Fruit fly (Drosophila melanogaster) whole organism, embryonic: ENCODE data around the gene mst.

Source experiments
- Aef1 ChIP-seq: fragments of 200-800 bp; sonication (Bioruptor generic); IDR thresholded peaks from 3 replicates; pipeline ENCODE4 v1.3.6; 2022; ENCODE audit warnings: missing biosample characterization, missing genetic modification characterization
- Asciz ChIP-seq: fragments of 200-800 bp; sonication (Bioruptor generic); optimal IDR thresholded peaks from 2 replicates; lab custom pipeline; 2017; ENCODE audit warnings: missing biosample characterization, mild to moderate bottlenecking, missing genetic modification characterization, missing genetic modification reagents
- Atf6 ChIP-seq: fragments of 200-800 bp; sonication (Bioruptor generic); IDR thresholded peaks from 2 replicates; pipeline ENCODE4 v1.3.6; 2022; ENCODE audit warnings: missing biosample characterization, missing genetic modification characterization
- CG11504 ChIP-seq: fragments of 200-800 bp; sonication (Bioruptor generic); optimal IDR thresholded peaks from 3 replicates; lab custom pipeline; 2019; ENCODE audit warnings: missing biosample characterization, mild to moderate bottlenecking, missing genetic modification characterization, moderate library complexity
- CG1233 ChIP-seq: fragments of 200-800 bp; sonication (Bioruptor generic); optimal IDR thresholded peaks from 4 replicates; lab custom pipeline; 2018; ENCODE audit warnings: missing biosample characterization, mild to moderate bottlenecking, missing genetic modification characterization
- CG12942 ChIP-seq: fragments of 200-800 bp; sonication (Bioruptor generic); optimal IDR thresholded peaks from 3 replicates; lab custom pipeline; 2016; ENCODE audit warnings: missing biosample characterization, missing genetic modification characterization
- CG13624 ChIP-seq: fragments of 200-800 bp; sonication (Bioruptor generic); optimal IDR thresholded peaks from 2 replicates; lab custom pipeline; 2016; ENCODE audit warnings: missing biosample characterization, missing genetic modification characterization
- CG14710 ChIP-seq: fragments of 200-800 bp; sonication (Bioruptor generic); optimal IDR thresholded peaks from 3 replicates; lab custom pipeline; 2019; ENCODE audit warnings: missing biosample characterization, mild to moderate bottlenecking, missing genetic modification characterization, moderate library complexity
- CG15269 ChIP-seq: fragments of 200-800 bp; sonication (Bioruptor generic); optimal IDR thresholded peaks from 2 replicates; lab custom pipeline; 2018; ENCODE audit warnings: missing biosample characterization, mild to moderate bottlenecking, missing genetic modification characterization, moderate library complexity
- CG1529 ChIP-seq: fragments of 200-800 bp; sonication (Bioruptor generic); optimal IDR thresholded peaks from 3 replicates; lab custom pipeline; 2018; ENCODE audit warnings: missing biosample characterization, missing genetic modification characterization
- CG17385 ChIP-seq: fragments of 200-800 bp; sonication (Bioruptor generic); optimal IDR thresholded peaks from 3 replicates; lab custom pipeline; 2018; ENCODE audit warnings: missing biosample characterization, mild to moderate bottlenecking, missing genetic modification characterization
- CG2678 ChIP-seq: fragments of 200-800 bp; sonication (Bioruptor generic); optimal IDR thresholded peaks from 3 replicates; lab custom pipeline; 2019; ENCODE audit warnings: missing biosample characterization, mild to moderate bottlenecking, missing genetic modification characterization, moderate library complexity
- CG31441 ChIP-seq: fragments of 200-800 bp; sonication (Bioruptor generic); IDR thresholded peaks from 2 replicates; pipeline ENCODE4 v1.3.6; 2022; ENCODE audit warnings: missing biosample characterization, missing genetic modification characterization
- CG3726 ChIP-seq: fragments of 200-800 bp; sonication (Bioruptor generic); IDR thresholded peaks from 3 replicates; pipeline ENCODE4, ENCODE4 v1.3.6; 2022; ENCODE audit warnings: missing biosample characterization, missing genetic modification characterization
- CG6689 ChIP-seq: fragments of 200-800 bp; sonication (Bioruptor generic); IDR thresholded peaks from 2 replicates; pipeline ENCODE4 v1.3.6; 2022; ENCODE audit warnings: missing biosample characterization, missing genetic modification characterization
- CG6791 ChIP-seq: fragments of 200-800 bp; sonication (Bioruptor generic); IDR thresholded peaks from 3 replicates; pipeline ENCODE4 v1.3.6; 2022; ENCODE audit warnings: missing biosample characterization, missing genetic modification characterization; ENCODE audit not compliant: partially characterized antibody
- CG7372 ChIP-seq: fragments of 200-800 bp; sonication (Bioruptor generic); IDR thresholded peaks from 2 replicates; pipeline ENCODE4 v1.3.6; 2022; ENCODE audit warnings: missing biosample characterization, missing genetic modification characterization
- CG9817 ChIP-seq: fragments of 200-800 bp; sonication (Bioruptor generic); optimal IDR thresholded peaks from 2 replicates; lab custom pipeline; 2018; ENCODE audit warnings: missing biosample characterization, mild to moderate bottlenecking, missing genetic modification characterization, moderate library complexity
- Chrac-16 ChIP-seq: fragments of 200-800 bp; sonication (Bioruptor generic); optimal IDR thresholded peaks from 3 replicates; lab custom pipeline; 2016; ENCODE audit warnings: missing biosample characterization, missing genetic modification characterization
- D19A ChIP-seq: fragments of 200-800 bp; optimal IDR thresholded peaks from 3 replicates; lab custom pipeline; 2019; ENCODE audit warnings: missing biosample characterization, mild to moderate bottlenecking, missing genetic modification characterization, moderate library complexity
- Dll ChIP-seq: fragments of 200-800 bp; sonication (Bioruptor generic); IDR thresholded peaks from 4 replicates; pipeline ENCODE4 v1.3.6; 2022; ENCODE audit warnings: missing biosample characterization, missing genetic modification characterization; ENCODE audit not compliant: partially characterized antibody
- Elba2 ChIP-seq: fragments of 200-800 bp; sonication (Bioruptor generic); optimal IDR thresholded peaks from 3 replicates; lab custom pipeline; 2016; ENCODE audit warnings: missing biosample characterization, missing genetic modification characterization
- Fer3 ChIP-seq: fragments of 200-800 bp; sonication (Bioruptor generic); optimal IDR thresholded peaks from 2 replicates; lab custom pipeline; 2018; ENCODE audit warnings: missing biosample characterization, mild to moderate bottlenecking, missing genetic modification characterization, moderate library complexity
- Gug ChIP-seq: fragments of 200-800 bp; sonication (Bioruptor generic); IDR thresholded peaks from 4 replicates; pipeline ENCODE4 v1.3.6; 2022; ENCODE audit warnings: missing biosample characterization, missing genetic modification characterization
- Max ChIP-seq: fragments of 200-800 bp; sonication (Bioruptor generic); optimal IDR thresholded peaks from 2 replicates; lab custom pipeline; 2016; ENCODE audit warnings: missing biosample characterization, mild to moderate bottlenecking, missing genetic modification characterization
- Oaz ChIP-seq: fragments of 200-800 bp; sonication (Bioruptor generic); IDR thresholded peaks from 2 replicates; pipeline ENCODE4 v1.3.6; 2022; ENCODE audit warnings: missing biosample characterization, missing genetic modification characterization
- PHDP ChIP-seq: fragments of 200-800 bp; sonication (Bioruptor generic); optimal IDR thresholded peaks from 3 replicates; lab custom pipeline; 2018; ENCODE audit warnings: missing biosample characterization, mild to moderate bottlenecking, missing genetic modification characterization, moderate library complexity
- Tbp ChIP-seq: fragments of >200 bp; optimal IDR thresholded peaks from 2 replicates; lab custom pipeline; 2018; ENCODE audit warnings: missing biosample characterization, missing genetic modification characterization
- Trl ChIP-seq, 3 experiments: fragments of >200 bp in 2 of 3; fragments of 200-800 bp in 1 of 3; sonication (Bioruptor generic) in 1 of 3; optimal IDR thresholded peaks; 2 replicates in 1 of 3; 3 replicates in 2 of 3; lab custom pipeline; 2016 to 2017; ENCODE audit warnings: missing biosample characterization in 1 of 3, missing genetic modification characterization in 1 of 3
- ac ChIP-seq: fragments of 200-800 bp; sonication (Bioruptor generic); optimal IDR thresholded peaks from 3 replicates; lab custom pipeline; 2017; ENCODE audit warnings: missing biosample characterization, mild to moderate bottlenecking, missing genetic modification characterization
- aop ChIP-seq: fragments of 200-800 bp; sonication (Bioruptor generic); IDR thresholded peaks from 2 replicates; pipeline ENCODE4 v1.3.6; 2022; ENCODE audit warnings: missing biosample characterization, missing genetic modification characterization
- ato ChIP-seq: fragments of 200-800 bp; sonication (Bioruptor generic); IDR thresholded peaks from 2 replicates; pipeline ENCODE4 v1.3.6; 2022; ENCODE audit warnings: missing biosample characterization, missing genetic modification characterization; ENCODE audit not compliant: partially characterized antibody
- br ChIP-seq: fragments of >200 bp; optimal IDR thresholded peaks from 2 replicates; lab custom pipeline; 2017
- crc ChIP-seq: fragments of 200-800 bp; sonication (Bioruptor generic); optimal IDR thresholded peaks from 2 replicates; lab custom pipeline; 2016; ENCODE audit warnings: missing biosample characterization, missing genetic modification characterization
- exex ChIP-seq: fragments of 200-800 bp; sonication (Bioruptor generic); optimal IDR thresholded peaks from 4 replicates; lab custom pipeline; 2018; ENCODE audit warnings: missing biosample characterization, mild to moderate bottlenecking, missing genetic modification characterization, moderate library complexity
- fru ChIP-seq: fragments of >200 bp; optimal IDR thresholded peaks from 2 replicates; lab custom pipeline; 2017
- ftz-f1 ChIP-seq: fragments of 200-800 bp; sonication (Bioruptor generic); optimal IDR thresholded peaks from 2 replicates; lab custom pipeline; 2016; ENCODE audit warnings: missing biosample characterization, missing genetic modification characterization
- fu2 ChIP-seq: fragments of 200-800 bp; sonication (Bioruptor generic); optimal IDR thresholded peaks from 2 replicates; lab custom pipeline; 2016; ENCODE audit warnings: missing biosample characterization, missing genetic modification characterization
- grn ChIP-seq: fragments of 200-800 bp; sonication (Bioruptor generic); optimal IDR thresholded peaks from 3 replicates; lab custom pipeline; 2017; ENCODE audit warnings: missing biosample characterization, missing genetic modification characterization
- h ChIP-seq: fragments of >200 bp; optimal IDR thresholded peaks from 2 replicates; lab custom pipeline; 2017
- her ChIP-seq: fragments of 200-800 bp; sonication (Bioruptor generic); optimal IDR thresholded peaks from 2 replicates; lab custom pipeline; 2016; ENCODE audit warnings: missing biosample characterization, missing genetic modification characterization
- lilli ChIP-seq: fragments of 200-800 bp; sonication (Bioruptor generic); optimal IDR thresholded peaks from 3 replicates; lab custom pipeline; 2016; ENCODE audit warnings: missing biosample characterization, missing genetic modification characterization
- lola ChIP-seq, 3 experiments: fragments of >200 bp in 2 of 3; fragments of 200-800 bp in 1 of 3; sonication (Bioruptor generic) in 1 of 3; optimal IDR thresholded peaks; 2 replicates each; lab custom pipeline; 2017 to 2019; ENCODE audit warnings: missing biosample characterization in 3 of 3, missing genetic modification characterization in 3 of 3, mild to moderate bottlenecking in 1 of 3, moderate library complexity in 1 of 3
- mld ChIP-seq: fragments of 200-800 bp; sonication (Bioruptor generic); IDR thresholded peaks from 3 replicates; pipeline ENCODE4 v1.3.6; 2022; ENCODE audit warnings: missing biosample characterization, missing genetic modification characterization; ENCODE audit not compliant: partially characterized antibody
- org-1 ChIP-seq: fragments of 200-800 bp; sonication (Bioruptor generic); optimal IDR thresholded peaks from 2 replicates; lab custom pipeline; 2017; ENCODE audit warnings: missing biosample characterization, missing genetic modification characterization
- ranshi ChIP-seq: fragments of 200-800 bp; sonication (Bioruptor generic); IDR thresholded peaks from 2 replicates; pipeline ENCODE4 v1.3.6; 2022; ENCODE audit warnings: missing biosample characterization, missing genetic modification characterization
- row ChIP-seq: fragments of 200-800 bp; sonication (Bioruptor generic); IDR thresholded peaks from 3 replicates; pipeline ENCODE4 v1.3.6; 2022; ENCODE audit warnings: missing biosample characterization, missing genetic modification characterization
- sima ChIP-seq: fragments of 200-800 bp; sonication (Bioruptor generic); optimal IDR thresholded peaks from 2 replicates; lab custom pipeline; 2016; ENCODE audit warnings: missing biosample characterization, missing genetic modification characterization
- tll ChIP-seq, 2 experiments: fragments of 200-800 bp in 1 of 2; fragments of >200 bp in 1 of 2; sonication (Bioruptor generic) in 1 of 2; optimal IDR thresholded peaks; 2 replicates each; lab custom pipeline; 2017 to 2019; ENCODE audit warnings: missing biosample characterization in 2 of 2, missing genetic modification characterization in 2 of 2, mild to moderate bottlenecking in 1 of 2, moderate library complexity in 1 of 2
- unc-4 ChIP-seq: fragments of 200-800 bp; sonication (Bioruptor generic); IDR thresholded peaks from 2 replicates; pipeline ENCODE4 v1.3.6; 2022; ENCODE audit warnings: missing biosample characterization, missing genetic modification characterization; ENCODE audit not compliant: partially characterized antibody
- usp ChIP-seq: fragments of >200 bp; optimal IDR thresholded peaks from 2 replicates; lab custom pipeline; 2017; ENCODE audit warnings: missing biosample characterization, missing genetic modification characterization

The mst gene

dm6 chrX:21345036-21345500, 43.7 kb upstream of the mst start, which contains the start of gene dod (continued):
- TF ChIP-seq CG1233 (no peak), ftz-f1 (peak; percentile 9), CG15269 (tag; lab: Kevin White, UChicago) (no peak), Gug (GFP tag; lab: Robert Waterston, UW) (peak; percentile 37; the same call in 1 of the 4 replicates), CG6791 (GFP tag; lab: Robert Waterston, UW) (peak; percentile 79), br (lab: Kevin White, UChicago) (no peak), Asciz (GFP tag; lab: Kevin White, UChicago) (no peak), Max (GFP tag; lab: Kevin White, UChicago) (peak; percentile 58), row (GFP tag; lab: Robert Waterston, UW) (peak; percentile 68), CG1529 (GFP tag; lab: Kevin White, UChicago) (no peak), CG13624 (GFP tag; lab: Kevin White, UChicago) (peak; percentile 61), CG3726 (no peak), usp (GFP tag; lab: Kevin White, UChicago) (no peak), tll (GFP tag; optimal IDR thresholded peaks at IDR 0.05; lab: Kevin White, UChicago) (no peak), CG7372 (GFP tag; lab: Robert Waterston, UW) (no peak), CG12942 (peak; percentile 47), sima (GFP tag; lab: Kevin White, UChicago) (no peak), grn (GFP tag; lab: Kevin White, UChicago) (no peak), fu2 (GFP tag; lab: Kevin White, UChicago) (peak; percentile 43), CG17385 (GFP tag; lab: Kevin White, UChicago) (peak; percentile 54), Elba2 (no peak), Fer3 (tag; lab: Kevin White, UChicago) (peak; percentile 33), Tbp (GFP tag; lab: Kevin White, UChicago) (no peak), aop (GFP tag; lab: Robert Waterston, UW) (peak; percentile 40; the same call in 1 of the 2 replicates), CG14710 (tag; lab: Kevin White, UChicago) (peak; percentile 79), Atf6 (no peak), Oaz (GFP tag; lab: Robert Waterston, UW) (no peak), fru (no peak), ac (no peak), ato (GFP tag; lab: Robert Waterston, UW) (peak; percentile 78), h (lab: Kevin White, UChicago) (no peak), org-1 (GFP tag; lab: Kevin White, UChicago) (peak; percentile 25), mld (GFP tag; lab: Robert Waterston, UW) (peak; percentile 69; the same call in 1 of the 3 replicates), CG31441 (no peak; the same call in 1 of the 2 replicates), Aef1 (no peak), lilli (GFP tag; lab: Kevin White, UChicago) (peak; percentile 75), Dll (GFP tag; lab: Robert Waterston, UW) (peak; percentile 69), CG6689 (0 out of 2 replicates have a peak, but pooled peaks have one; percentile 8), exex (tag; lab: Kevin White, UChicago) (no peak), unc-4 (peak; percentile 79), Chrac-16 (GFP tag; lab: Kevin White, UChicago) (peak; percentile 55), PHDP (peak; percentile 65), CG11504 (tag; lab: Kevin White, UChicago) (no peak), Trl (optimal IDR thresholded peaks at IDR 0.05; lab: Kevin White, UChicago) (no peak), Trl (GFP tag; optimal IDR thresholded peaks at IDR 0.05; lab: Kevin White, UChicago) (peak; percentile 21), lola (GFP tag; optimal IDR thresholded peaks at IDR 0.05; lab: Kevin White, UChicago) (peak in 1 of 3 experiments; percentile 30), ranshi (GFP tag; lab: Robert Waterston, UW) (peak; percentile 15; the same call in 1 of the 2 replicates), CG9817 (peak; percentile 31), crc (GFP tag; lab: Kevin White, UChicago) (no peak), D19A (no peak), CG2678 (tag; lab: Kevin White, UChicago) (no peak), her (GFP tag; lab: Kevin White, UChicago) (peak; percentile 43)
